Worm (Caenorhabditis elegans) whole organism, L4/young adult: ENCODE results near the gene rnh-1.2.
"Not testable (repeated sequence)": the region's sequence is repeated elsewhere in the genome, so short reads cannot be mapped to it uniquely, and the experiment has no call there.

Source experiments
- W03F9.2 ChIP-seq: fragments of 150-350 bp; optimal IDR thresholded peaks from 2 replicates; lab custom pipeline; 2014; ENCODE audit warnings: missing biosample characterization, missing genetic modification characterization
- dao-5 ChIP-seq: sonication (generic microtip); optimal IDR thresholded peaks from 2 replicates; lab custom pipeline; 2016; ENCODE audit warnings: missing genotype, missing genetic modification characterization, moderate library complexity, missing compliant biosample characterization

DNA sequence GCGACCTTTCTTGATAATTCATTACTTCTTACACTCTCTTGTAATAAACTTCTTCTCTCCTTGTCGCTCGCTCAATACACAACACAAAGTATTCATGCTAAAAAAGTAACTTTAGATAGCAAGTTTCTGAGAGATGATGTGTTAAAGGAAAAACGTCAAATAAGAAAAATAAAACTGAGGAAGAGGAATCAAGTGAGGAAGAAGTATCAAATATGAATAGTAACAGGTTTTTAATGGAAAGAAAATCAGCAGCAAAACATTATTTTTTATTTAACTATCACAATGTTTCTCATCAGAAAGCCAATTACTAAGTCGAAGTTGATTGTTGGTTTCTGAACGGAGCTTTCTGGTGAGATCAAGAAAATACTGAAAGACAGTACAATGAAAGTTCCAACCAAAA is 24.5 kb upstream of the rnh-1.2 start, which contains the start of gene chil-1:
- TF ChIP-seq dao-5 (tag; lab: Kevin White, UChicago); W03F9.2: not testable (repeated sequence)
